Fruit fly (Drosophila melanogaster) whole organism, embryonic: ENCODE data around the gene spas.

Experiments
- Adf1 ChIP-seq: fragments of 200-800 bp; sonication (Bioruptor generic); IDR thresholded peaks from 2 replicates; pipeline ENCODE4 v1.3.6; 2022; ENCODE audit warnings: missing biosample characterization, missing genetic modification characterization
- CG10147 ChIP-seq: fragments of 200-800 bp; sonication (Bioruptor generic); optimal IDR thresholded peaks from 2 replicates; lab custom pipeline; 2019; ENCODE audit warnings: missing biosample characterization, mild to moderate bottlenecking, missing genetic modification characterization, moderate library complexity
- CG11085 ChIP-seq: fragments of 200-800 bp; sonication (Bioruptor generic); IDR thresholded peaks from 2 replicates; pipeline ENCODE4 v1.3.6; 2022; ENCODE audit warnings: missing biosample characterization, missing genetic modification characterization
- CG11504 ChIP-seq: fragments of 200-800 bp; sonication (Bioruptor generic); optimal IDR thresholded peaks from 3 replicates; lab custom pipeline; 2019; ENCODE audit warnings: missing biosample characterization, mild to moderate bottlenecking, missing genetic modification characterization, moderate library complexity
- CG11560 ChIP-seq: fragments of 200-800 bp; sonication (Bioruptor generic); IDR thresholded peaks from 3 replicates; pipeline ENCODE4 v1.3.6; 2022; ENCODE audit warnings: missing biosample characterization, missing genetic modification characterization
- CG12236 ChIP-seq: fragments of 200-800 bp; sonication (Bioruptor generic); optimal IDR thresholded peaks from 2 replicates; lab custom pipeline; 2016; ENCODE audit warnings: missing biosample characterization, missing genetic modification characterization
- CG15601 ChIP-seq: fragments of 200-800 bp; sonication (Bioruptor generic); optimal IDR thresholded peaks from 3 replicates; lab custom pipeline; 2019; ENCODE audit warnings: missing biosample characterization, mild to moderate bottlenecking, missing genetic modification characterization, moderate library complexity
- CG17359 ChIP-seq: fragments of 200-800 bp; sonication (Bioruptor generic); optimal IDR thresholded peaks from 3 replicates; lab custom pipeline; 2018; ENCODE audit warnings: missing biosample characterization, mild to moderate bottlenecking, missing genetic modification characterization, moderate library complexity
- CG17385 ChIP-seq: fragments of 200-800 bp; sonication (Bioruptor generic); optimal IDR thresholded peaks from 3 replicates; lab custom pipeline; 2018; ENCODE audit warnings: missing biosample characterization, mild to moderate bottlenecking, missing genetic modification characterization
- CG18599 ChIP-seq: fragments of 200-800 bp; sonication (Bioruptor generic); optimal IDR thresholded peaks from 3 replicates; lab custom pipeline; 2017; ENCODE audit warnings: missing biosample characterization, missing genetic modification characterization, mild to moderate bottlenecking, moderate library complexity, missing genetic modification reagents
- CG3163 ChIP-seq: fragments of 200-800 bp; sonication (Bioruptor generic); optimal IDR thresholded peaks from 3 replicates; lab custom pipeline; 2016; ENCODE audit warnings: missing biosample characterization, missing genetic modification characterization
- CG3838 ChIP-seq: fragments of 200-800 bp; sonication (Bioruptor generic); optimal IDR thresholded peaks from 3 replicates; lab custom pipeline; 2016; ENCODE audit warnings: missing biosample characterization, missing genetic modification characterization
- CG3847 ChIP-seq: fragments of 200-800 bp; sonication (Bioruptor generic); IDR thresholded peaks from 2 replicates; pipeline ENCODE4 v1.3.6; 2022; ENCODE audit warnings: missing biosample characterization, missing genetic modification characterization
- CG6654 ChIP-seq: fragments of 200-800 bp; sonication (Bioruptor generic); optimal IDR thresholded peaks from 2 replicates; lab custom pipeline; 2017; ENCODE audit warnings: missing biosample characterization, mild to moderate bottlenecking, missing genetic modification characterization
- CG6689 ChIP-seq: fragments of 200-800 bp; sonication (Bioruptor generic); IDR thresholded peaks from 2 replicates; pipeline ENCODE4 v1.3.6; 2022; ENCODE audit warnings: missing biosample characterization, missing genetic modification characterization
- CG6765 ChIP-seq: fragments of 200-800 bp; sonication (Bioruptor generic); optimal IDR thresholded peaks from 3 replicates; lab custom pipeline; 2017; ENCODE audit warnings: missing biosample characterization, mild to moderate bottlenecking, missing genetic modification characterization
- CG7745 ChIP-seq: fragments of 200-800 bp; sonication (Bioruptor generic); optimal IDR thresholded peaks from 2 replicates; lab custom pipeline; 2018; ENCODE audit warnings: missing biosample characterization, mild to moderate bottlenecking, missing genetic modification characterization, moderate library complexity
- CG9797 ChIP-seq: fragments of 200-800 bp; sonication (Bioruptor generic); optimal IDR thresholded peaks from 3 replicates; lab custom pipeline; 2018; ENCODE audit warnings: missing biosample characterization, mild to moderate bottlenecking, missing genetic modification characterization
- CkIIα-i1 ChIP-seq: fragments of 200-800 bp; sonication (Bioruptor generic); IDR thresholded peaks from 2 replicates; pipeline ENCODE4 v1.3.6; 2022; ENCODE audit warnings: missing biosample characterization, missing genetic modification characterization
- D19B ChIP-seq: fragments of 200-800 bp; sonication (Bioruptor generic); optimal IDR thresholded peaks from 2 replicates; lab custom pipeline; 2017; ENCODE audit warnings: missing biosample characterization, mild to moderate bottlenecking, missing genetic modification characterization
- Dbx ChIP-seq: fragments of 200-800 bp; sonication (Bioruptor generic); IDR thresholded peaks from 3 replicates; pipeline ENCODE4 v1.3.6; 2022; ENCODE audit warnings: missing biosample characterization, missing genetic modification characterization
- Dfd ChIP-seq, 2 experiments: fragments of >200 bp; optimal IDR thresholded peaks; 2 replicates each; lab custom pipeline; 2017; ENCODE audit warnings: missing biosample characterization in 2 of 2, missing genetic modification characterization in 2 of 2
- Doc2 ChIP-seq: fragments of 200-800 bp; sonication (Bioruptor generic); IDR thresholded peaks from 2 replicates; pipeline ENCODE4 v1.3.6; 2022; ENCODE audit warnings: missing biosample characterization, missing genetic modification characterization
- Drgx ChIP-seq: fragments of 200-800 bp; sonication (Bioruptor generic); IDR thresholded peaks from 2 replicates; pipeline ENCODE4 v1.3.6; 2022; ENCODE audit warnings: missing biosample characterization, missing genetic modification characterization
- Hr39 ChIP-seq: fragments of >200 bp; optimal IDR thresholded peaks from 2 replicates; lab custom pipeline; 2017
- MBD-R2 ChIP-seq: fragments of 200-800 bp; sonication (Bioruptor generic); IDR thresholded peaks from 2 replicates; pipeline ENCODE4 v1.3.6; 2022; ENCODE audit warnings: missing biosample characterization, missing genetic modification characterization
- Med ChIP-seq: fragments of 200-800 bp; sonication (Bioruptor generic); peaks from one replicate; lab custom pipeline; 2016; ENCODE audit warnings: missing biosample characterization, missing genetic modification characterization, mild to moderate bottlenecking, inconsistent platforms, moderate library complexity
- Meics ChIP-seq: fragments of 200-800 bp; sonication (Bioruptor generic); optimal IDR thresholded peaks from 2 replicates; lab custom pipeline; 2017; ENCODE audit warnings: missing biosample characterization, mild to moderate bottlenecking, missing genetic modification characterization
- NK7.1 ChIP-seq: fragments of 200-800 bp; sonication (Bioruptor generic); optimal IDR thresholded peaks from 3 replicates; lab custom pipeline; 2016; ENCODE audit warnings: missing biosample characterization, missing genetic modification characterization
- Ptx1 ChIP-seq: fragments of 200-800 bp; sonication (Bioruptor generic); IDR thresholded peaks from 2 replicates; pipeline ENCODE4 v1.3.6; 2022; ENCODE audit warnings: missing biosample characterization, missing genetic modification characterization
- Spps ChIP-seq: fragments of 200-800 bp; sonication (Bioruptor generic); optimal IDR thresholded peaks from 2 replicates; lab custom pipeline; 2018; ENCODE audit warnings: missing biosample characterization, mild to moderate bottlenecking, missing genetic modification characterization
- Tbp ChIP-seq: fragments of >200 bp; optimal IDR thresholded peaks from 2 replicates; lab custom pipeline; 2018; ENCODE audit warnings: missing biosample characterization, missing genetic modification characterization
- aop ChIP-seq: fragments of 200-800 bp; sonication (Bioruptor generic); IDR thresholded peaks from 2 replicates; pipeline ENCODE4 v1.3.6; 2022; ENCODE audit warnings: missing biosample characterization, missing genetic modification characterization
- ash1 ChIP-seq: fragments of 200-800 bp; sonication (Bioruptor generic); optimal IDR thresholded peaks from 2 replicates; lab custom pipeline; 2018; ENCODE audit warnings: missing biosample characterization, mild to moderate bottlenecking, missing genetic modification characterization
- ato ChIP-seq: fragments of 200-800 bp; sonication (Bioruptor generic); IDR thresholded peaks from 2 replicates; pipeline ENCODE4 v1.3.6; 2022; ENCODE audit warnings: missing biosample characterization, missing genetic modification characterization; ENCODE audit not compliant: partially characterized antibody
- btn ChIP-seq: fragments of 200-800 bp; sonication (Bioruptor generic); optimal IDR thresholded peaks from 2 replicates; lab custom pipeline; 2016; ENCODE audit warnings: missing biosample characterization, missing genetic modification characterization
- ci ChIP-seq: fragments of 200-800 bp; sonication (Bioruptor generic); IDR thresholded peaks from 3 replicates; pipeline ENCODE4 v1.3.6; 2022; ENCODE audit warnings: missing biosample characterization, missing genetic modification characterization
- exex ChIP-seq: fragments of 200-800 bp; sonication (Bioruptor generic); optimal IDR thresholded peaks from 4 replicates; lab custom pipeline; 2018; ENCODE audit warnings: missing biosample characterization, mild to moderate bottlenecking, missing genetic modification characterization, moderate library complexity
- fd3F ChIP-seq: fragments of 200-800 bp; sonication (Bioruptor generic); optimal IDR thresholded peaks from 2 replicates; lab custom pipeline; 2018; ENCODE audit warnings: missing biosample characterization, mild to moderate bottlenecking, missing genetic modification characterization, moderate library complexity
- gem ChIP-seq: fragments of 200-800 bp; sonication (Bioruptor generic); optimal IDR thresholded peaks from 2 replicates; lab custom pipeline; 2019; ENCODE audit warnings: missing biosample characterization, mild to moderate bottlenecking, missing genetic modification characterization, moderate library complexity
- grn ChIP-seq: fragments of 200-800 bp; sonication (Bioruptor generic); optimal IDR thresholded peaks from 3 replicates; lab custom pipeline; 2017; ENCODE audit warnings: missing biosample characterization, missing genetic modification characterization
- lilli ChIP-seq: fragments of 200-800 bp; sonication (Bioruptor generic); optimal IDR thresholded peaks from 3 replicates; lab custom pipeline; 2016; ENCODE audit warnings: missing biosample characterization, missing genetic modification characterization
- lov ChIP-seq, 2 experiments: fragments of 200-800 bp in 1 of 2; fragments of >200 bp in 1 of 2; sonication (Bioruptor generic) in 1 of 2; IDR thresholded peaks in 1 of 2; optimal IDR thresholded peaks in 1 of 2; 2 replicates in 1 of 2; 3 replicates in 1 of 2; pipeline versions ENCODE4 v1.3.6 to Lab custom; 2017 to 2022; ENCODE audit warnings: missing biosample characterization in 1 of 2, missing genetic modification characterization in 1 of 2
- mld ChIP-seq: fragments of 200-800 bp; sonication (Bioruptor generic); IDR thresholded peaks from 3 replicates; pipeline ENCODE4 v1.3.6; 2022; ENCODE audit warnings: missing biosample characterization, missing genetic modification characterization; ENCODE audit not compliant: partially characterized antibody
- nerfin-2 ChIP-seq: fragments of 200-800 bp; sonication (Bioruptor generic); IDR thresholded peaks from 2 replicates; pipeline ENCODE4 v1.3.6; 2022; ENCODE audit warnings: missing biosample characterization, missing genetic modification characterization; ENCODE audit not compliant: partially characterized antibody
- salm ChIP-seq: fragments of 200-800 bp; sonication (Bioruptor generic); optimal IDR thresholded peaks from 2 replicates; lab custom pipeline; 2018; ENCODE audit warnings: missing biosample characterization, mild to moderate bottlenecking, missing genetic modification characterization
- sisA ChIP-seq: fragments of 200-800 bp; sonication (Bioruptor generic); IDR thresholded peaks from 2 replicates; pipeline ENCODE4 v1.3.6; 2022; ENCODE audit warnings: missing biosample characterization, missing genetic modification characterization
- sna ChIP-seq: fragments of 200-800 bp; sonication (Bioruptor generic); IDR thresholded peaks from 2 replicates; pipeline ENCODE4 v1.3.6; 2022; ENCODE audit warnings: missing biosample characterization, missing genetic modification characterization; ENCODE audit not compliant: partially characterized antibody
- stwl ChIP-seq: fragments of 200-800 bp; sonication (Bioruptor generic); optimal IDR thresholded peaks from 3 replicates; lab custom pipeline; 2018; ENCODE audit warnings: missing biosample characterization, mild to moderate bottlenecking, missing genetic modification characterization, moderate library complexity
- vnd ChIP-seq: fragments of 200-800 bp; sonication (Bioruptor generic); IDR thresholded peaks from 3 replicates; pipeline ENCODE4 v1.3.6; 2022; ENCODE audit warnings: missing biosample characterization, missing genetic modification characterization; ENCODE audit not compliant: partially characterized antibody
- wek ChIP-seq: fragments of 200-800 bp; sonication (Bioruptor generic); optimal IDR thresholded peaks from 3 replicates; lab custom pipeline; 2018; ENCODE audit warnings: missing biosample characterization, mild to moderate bottlenecking, missing genetic modification characterization, moderate library complexity

The spas gene

DNA sequence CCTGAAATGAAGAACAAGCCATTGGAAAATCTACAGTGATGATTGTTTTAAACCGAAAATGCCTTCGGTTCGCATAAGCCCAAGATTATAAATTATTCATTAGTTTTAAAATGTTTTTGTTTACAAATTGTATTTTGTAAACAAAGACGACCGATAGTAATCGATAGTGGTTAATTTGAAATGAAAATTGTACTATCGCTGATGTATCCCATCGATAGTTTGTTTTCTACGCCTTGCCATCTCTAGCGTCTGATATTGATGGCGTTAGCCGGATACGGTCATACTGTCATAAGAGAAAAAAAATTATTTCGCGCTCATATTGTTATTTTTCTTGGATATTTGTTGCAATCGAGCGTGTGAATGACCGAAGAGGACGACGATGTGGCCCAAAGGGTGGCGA, 20.0 kb downstream of the spas start, which contains the start of gene SMC1 (continued):
- TF ChIP-seq Doc2 (GFP tag; lab: Robert Waterston, UW): no peak
- TF ChIP-seq btn (GFP tag; lab: Kevin White, UChicago): no peak
- no peak for TF ChIP-seq Drgx (GFP tag; lab: Robert Waterston, UW)
- no peak for TF ChIP-seq CG18599 (GFP tag; lab: Kevin White, UChicago)
- TF ChIP-seq Dfd (GFP tag; optimal IDR thresholded peaks at IDR 0.05; lab: Kevin White, UChicago): no peak
- TF ChIP-seq Med: peak; percentile 90
- peak; percentile 18 for TF ChIP-seq wek (GFP tag; lab: Kevin White, UChicago)
- no peak for TF ChIP-seq aop (GFP tag; lab: Robert Waterston, UW)
- no peak for TF ChIP-seq Ptx1 (GFP tag; lab: Robert Waterston, UW)
- TF ChIP-seq CG17359 (tag; lab: Kevin White, UChicago): no peak
- no peak for TF ChIP-seq CG7745
- no peak for TF ChIP-seq grn (GFP tag; lab: Kevin White, UChicago)
- TF ChIP-seq MBD-R2 (GFP tag; lab: Robert Waterston, UW): peak; percentile 96
- TF ChIP-seq CG10147 (GFP tag; lab: Kevin White, UChicago): peak; percentile 58
- TF ChIP-seq CG17385 (GFP tag; lab: Kevin White, UChicago): no peak
- TF ChIP-seq D19B (GFP tag; lab: Kevin White, UChicago): no peak
- TF ChIP-seq mld (GFP tag; lab: Robert Waterston, UW): peak; percentile 99
- peak; percentile 99 for TF ChIP-seq sna (GFP tag; lab: Robert Waterston, UW)
- TF ChIP-seq nerfin-2 (GFP tag; lab: Robert Waterston, UW): peak; percentile 99
- TF ChIP-seq stwl: peak; percentile 79
- TF ChIP-seq CkIIα-i1 (GFP tag; lab: Robert Waterston, UW): no peak
- no peak for TF ChIP-seq exex (tag; lab: Kevin White, UChicago)
- TF ChIP-seq gem (tag; lab: Kevin White, UChicago): no peak
- no peak for TF ChIP-seq lov (optimal IDR thresholded peaks at IDR 0.05; lab: Kevin White, UChicago)
- TF ChIP-seq lov (GFP tag; IDR thresholded peaks at IDR 0.05; lab: Robert Waterston, UW): no peak
- TF ChIP-seq vnd (GFP tag; lab: Robert Waterston, UW): peak; percentile 99
- TF ChIP-seq Meics (GFP tag; lab: Kevin White, UChicago): peak; percentile 29
- peak; percentile 20 for TF ChIP-seq CG6765 (GFP tag; lab: Kevin White, UChicago)
- no peak for TF ChIP-seq Hr39 (lab: Kevin White, UChicago)
- no peak for TF ChIP-seq CG6689 (GFP tag; lab: Robert Waterston, UW)
- TF ChIP-seq CG15601 (tag; lab: Kevin White, UChicago): peak; percentile 14
- TF ChIP-seq sisA (GFP tag; lab: Robert Waterston, UW): no peak
- peak; percentile 99 for TF ChIP-seq ato (GFP tag; lab: Robert Waterston, UW)
- no peak for TF ChIP-seq CG3847 (GFP tag; lab: Robert Waterston, UW)
- TF ChIP-seq Dbx (GFP tag; lab: Robert Waterston, UW): peak; percentile 87
- TF ChIP-seq CG3838 (GFP tag; lab: Kevin White, UChicago): no peak
- TF ChIP-seq Adf1: no peak
- peak; percentile 19; the same call in 1 of the 3 replicates for TF ChIP-seq CG11560 (tag; lab: Robert Waterston, UW)
- peak; percentile 83 for TF ChIP-seq CG9797 (GFP tag; lab: Kevin White, UChicago)
- TF ChIP-seq lilli (GFP tag; lab: Kevin White, UChicago): peak; percentile 56
- no peak for TF ChIP-seq Tbp (GFP tag; lab: Kevin White, UChicago)
- no peak for TF ChIP-seq CG6654 (GFP tag; lab: Kevin White, UChicago)
- no peak for TF ChIP-seq CG11085
- TF ChIP-seq CG12236 (GFP tag; lab: Kevin White, UChicago): no peak
- TF ChIP-seq CG11504: no peak
- peak; percentile 43 for TF ChIP-seq CG3163 (GFP tag; lab: Kevin White, UChicago)
- TF ChIP-seq NK7.1 (GFP tag; lab: Kevin White, UChicago): no peak
- TF ChIP-seq ci (GFP tag; lab: Robert Waterston, UW): no peak
- TF ChIP-seq Spps (tag; lab: Kevin White, UChicago): no peak
- peak; percentile 24 for TF ChIP-seq fd3F (GFP tag; lab: Kevin White, UChicago)
- no peak for TF ChIP-seq ash1 (GFP tag; lab: Kevin White, UChicago)
- no peak for TF ChIP-seq salm (tag; lab: Kevin White, UChicago)
